Fruit fly (Drosophila melanogaster): Measurements from ENCODE around the gene mex1.

mex1 gene

dm6 chr3L:15539903-15540409, 20.6 kb upstream of the mex1 start:
- TF ChIP-seq noc (tag; optimal IDR thresholded peaks at IDR 0.05): no peak

dm6 chr3L:15538582-15539490, 19.4 kb upstream of the mex1 start:
- peak; percentile 20 for TF ChIP-seq noc (tag; optimal IDR thresholded peaks at IDR 0.05)

dm6 chr3L:15537916-15538581, 18.7 kb upstream of the mex1 start:
- peak; percentile 80 for TF ChIP-seq noc (tag; optimal IDR thresholded peaks at IDR 0.05)

dm6 chr3L:15536550-15536949, 17.2 kb upstream of the mex1 start:
- no peak for TF ChIP-seq noc (tag; optimal IDR thresholded peaks at IDR 0.05)

- no peak for TF ChIP-seq noc (tag; optimal IDR thresholded peaks at IDR 0.05)
Observed at dm6 chr3L:15535800-15536225, 16.4 kb upstream of the mex1 start.

- TF ChIP-seq noc (tag; optimal IDR thresholded peaks at IDR 0.05): no peak
Observed at dm6 chr3L:15535228-15535598, 15.8 kb upstream of the mex1 start, which contains the start of gene CrebA. TSS of gene CrebA (plus strand) at chr3L:15535395.

- peak; percentile 78 for TF ChIP-seq noc (tag; optimal IDR thresholded peaks at IDR 0.05)
Observed at dm6 chr3L:15534274-15535227, 15.2 kb upstream of the mex1 start.

- peak; percentile 79 for TF ChIP-seq noc (tag; optimal IDR thresholded peaks at IDR 0.05)
Observed at dm6 chr3L:15533402-15534129, 14.2 kb upstream of the mex1 start.

- no peak for TF ChIP-seq noc (tag; optimal IDR thresholded peaks at IDR 0.05)
Observed at dm6 chr3L:15532368-15533030, 13.1 kb upstream of the mex1 start.

dm6 chr3L:15531423-15532325, 12.3 kb upstream of the mex1 start, which contains the start of gene CG43248:
TSS of gene CG43248 (minus strand) at chr3L:15531473.
- peak; percentile 80 for TF ChIP-seq noc (tag; optimal IDR thresholded peaks at IDR 0.05)

- TF ChIP-seq noc (tag; optimal IDR thresholded peaks at IDR 0.05): no peak
Observed at dm6 chr3L:15530638-15531225, 11.3 kb upstream of the mex1 start.

- peak; percentile 71 for TF ChIP-seq noc (tag; optimal IDR thresholded peaks at IDR 0.05)
Observed at dm6 chr3L:15530071-15530470, 10.7 kb upstream of the mex1 start.

dm6 chr3L:15529143-15529542, 9.8 kb upstream of the mex1 start, which contains the start of gene obst-H:
TSS of gene obst-H (minus strand) at chr3L:15529243.
- no peak for TF ChIP-seq noc (tag; optimal IDR thresholded peaks at IDR 0.05)
